Worm (Caenorhabditis elegans) whole organism, L4 larva: ENCODE measurements around the gene W02B12.13.
A peak's percentile ranks its signal among the peaks of the same experiment; 100 is the strongest.

Source experiments
- F37D6.2 ChIP-seq: sonication (generic microtip); optimal IDR thresholded peaks from 2 replicates; lab custom pipeline; 2016; ENCODE audit warnings: mild to moderate bottlenecking, missing genetic modification characterization, missing compliant biosample characterization
- F49E8.2 ChIP-seq: sonication (generic microtip); optimal IDR thresholded peaks from 2 replicates; lab custom pipeline; 2016; ENCODE audit warnings: missing compliant biosample characterization, mild to moderate bottlenecking, missing genetic modification characterization, borderline replicate concordance
- R02D3.7 ChIP-seq: fragments of 150-350 bp; sonication (generic microtip); optimal IDR thresholded peaks from 3 replicates; lab custom pipeline; 2014; ENCODE audit warnings: missing biosample characterization, missing genetic modification characterization
- Y48G9A.11 ChIP-seq: fragments of 200-800 bp; sonication (Bioruptor generic); IDR thresholded peaks from 2 replicates; pipeline ENCODE4 v1.3.6; 2022; ENCODE audit warnings: missing genetic modification reagents, missing genetic modification characterization, missing compliant biosample characterization
- ZK337.2 ChIP-seq: fragments of 200-800 bp; sonication (Bioruptor generic); IDR thresholded peaks from 2 replicates; pipeline ENCODE4 v1.3.6; 2022; ENCODE audit warnings: missing genetic modification reagents, missing genetic modification characterization, missing compliant biosample characterization
- ceh-20 ChIP-seq: fragments of 200-800 bp; sonication (Bioruptor generic); IDR thresholded peaks from 2 replicates; pipeline ENCODE4 v1.3.6; 2022; ENCODE audit warnings: missing genetic modification reagents, missing genetic modification characterization, missing compliant biosample characterization
- ceh-44 ChIP-seq: fragments of 200-800 bp; sonication (Bioruptor generic); IDR thresholded peaks from 2 replicates; pipeline ENCODE4 v1.3.6; 2022; ENCODE audit warnings: missing genetic modification reagents, missing genetic modification characterization, missing compliant biosample characterization
- ces-1 ChIP-seq: fragments of 150-350 bp; sonication (generic microtip); optimal IDR thresholded peaks from 4 replicates; lab custom pipeline; 2014; ENCODE audit warnings: missing biosample characterization, missing genetic modification reagents, missing genetic modification characterization
- cey-2 ChIP-seq: sonication (generic microtip); optimal IDR thresholded peaks from 3 replicates; lab custom pipeline; 2017; ENCODE audit warnings: missing genetic modification characterization, mild to moderate bottlenecking, missing compliant biosample characterization, antibody characterized with exemption, borderline replicate concordance; ENCODE audit not compliant: insufficient read depth
- daf-19 ChIP-seq: fragments of 200-800 bp; sonication (Bioruptor generic); conservative IDR thresholded peaks from 2 replicates; pipeline ENCODE4 v1.3.6; 2022; ENCODE audit warnings: missing genetic modification characterization, missing compliant biosample characterization
- daf-8 ChIP-seq: fragments of 200-800 bp; sonication (Bioruptor generic); IDR thresholded peaks from 2 replicates; pipeline ENCODE4 v1.3.6; 2022; ENCODE audit warnings: missing genetic modification characterization, missing compliant biosample characterization
- dmd-6 ChIP-seq: fragments of 200-800 bp; sonication (Bioruptor generic); IDR thresholded peaks from 2 replicates; pipeline ENCODE4 v1.3.6; 2022; ENCODE audit warnings: missing genetic modification reagents, missing genetic modification characterization, missing compliant biosample characterization
- dmd-8 ChIP-seq: fragments of 200-800 bp; sonication (Bioruptor generic); IDR thresholded peaks from 2 replicates; pipeline ENCODE4 v1.3.6; 2022; ENCODE audit warnings: missing genetic modification characterization, missing compliant biosample characterization
- dmd-9 ChIP-seq: fragments of 200-800 bp; sonication (Bioruptor generic); IDR thresholded peaks from 2 replicates; pipeline ENCODE4 v1.3.6; 2022; ENCODE audit warnings: missing genetic modification reagents, missing genetic modification characterization, missing compliant biosample characterization
- dve-1 ChIP-seq: sonication (generic microtip); optimal IDR thresholded peaks from 2 replicates; lab custom pipeline; 2017; ENCODE audit warnings: antibody characterized with exemption, mild to moderate bottlenecking, missing genetic modification characterization, missing compliant biosample characterization; ENCODE audit not compliant: insufficient read depth
- egl-43 ChIP-seq: fragments of 200-800 bp; sonication (Bioruptor generic); IDR thresholded peaks from 2 replicates; pipeline ENCODE4 v1.3.6; 2022; ENCODE audit warnings: missing genetic modification reagents, missing genetic modification characterization, missing compliant biosample characterization
- fkh-10 ChIP-seq: fragments of 150-350 bp; optimal IDR thresholded peaks from 2 replicates; lab custom pipeline; 2014; ENCODE audit warnings: missing biosample characterization, missing genetic modification reagents, missing genetic modification characterization
- fos-1 ChIP-seq: fragments of 150-350 bp; optimal IDR thresholded peaks from 2 replicates; lab custom pipeline; 2014; ENCODE audit warnings: missing biosample characterization, missing genetic modification characterization
- gei-8 ChIP-seq: fragments of 200-800 bp; sonication (Bioruptor generic); optimal IDR thresholded peaks from 2 replicates; lab custom pipeline; 2018; ENCODE audit warnings: mild to moderate bottlenecking, missing genetic modification characterization, missing compliant biosample characterization
- hif-1 ChIP-seq, 2 experiments: sonication (generic microtip); optimal IDR thresholded peaks; 2 replicates each; lab custom pipeline; 2016 to 2017; ENCODE audit warnings: missing compliant biosample characterization in 2 of 2, missing genetic modification characterization in 2 of 2, missing genetic modification reagents in 2 of 2, missing genotype in 2 of 2, mild to moderate bottlenecking in 1 of 2
- hlh-11 ChIP-seq: fragments of 200-800 bp; sonication (Bioruptor generic); optimal IDR thresholded peaks from 2 replicates; lab custom pipeline; 2018; ENCODE audit warnings: mild to moderate bottlenecking, missing genetic modification characterization, missing compliant biosample characterization
- hmg-1.1 ChIP-seq: fragments of 200-800 bp; sonication (Bioruptor generic); IDR thresholded peaks from 2 replicates; pipeline ENCODE4 v1.3.6; 2022; ENCODE audit warnings: missing genetic modification reagents, missing genetic modification characterization, missing compliant biosample characterization
- jun-1 ChIP-seq: fragments of 150-350 bp; optimal IDR thresholded peaks from 2 replicates; lab custom pipeline; 2014; ENCODE audit warnings: missing biosample characterization, missing genetic modification reagents, missing genetic modification characterization
- lin-1 ChIP-seq: fragments of 200-800 bp; sonication (Bioruptor generic); IDR thresholded peaks from 2 replicates; pipeline ENCODE4 v1.3.6; 2022; ENCODE audit warnings: missing genetic modification reagents, missing genetic modification characterization, missing compliant biosample characterization
- lin-38 ChIP-seq: fragments of 200-800 bp; sonication (Bioruptor generic); IDR thresholded peaks from 2 replicates; pipeline ENCODE4 v1.3.6; 2022; ENCODE audit warnings: missing genetic modification reagents, missing genetic modification characterization, missing compliant biosample characterization
- lin-39 ChIP-seq: fragments of 150-350 bp; optimal IDR thresholded peaks from 2 replicates; lab custom pipeline; 2014; ENCODE audit warnings: missing biosample characterization, missing genetic modification reagents, missing genetic modification characterization
- lir-3 ChIP-seq: sonication (generic microtip); optimal IDR thresholded peaks from 2 replicates; lab custom pipeline; 2016; ENCODE audit warnings: mild to moderate bottlenecking, missing genetic modification characterization, missing compliant biosample characterization
- madf-5 ChIP-seq, 2 experiments: fragments of 200-800 bp; sonication (Bioruptor generic); IDR thresholded peaks; 2 replicates each; pipeline ENCODE4 v1.3.6; 2022; ENCODE audit warnings: missing compliant biosample characterization in 2 of 2, missing genetic modification characterization in 2 of 2
- mdl-1 ChIP-seq, 2 experiments: fragments of 150-350 bp in 1 of 2; sonication (generic microtip) in 1 of 2; optimal IDR thresholded peaks; 2 replicates each; lab custom pipeline; 2014 to 2017; ENCODE audit warnings: missing biosample characterization in 2 of 2, missing genetic modification characterization in 2 of 2
- mep-1 ChIP-seq: fragments of 150-350 bp; sonication (generic microtip); optimal IDR thresholded peaks from 3 replicates; lab custom pipeline; 2014; ENCODE audit warnings: missing biosample characterization, missing genetic modification characterization
- mes-2 ChIP-seq: sonication (generic microtip); optimal IDR thresholded peaks from 2 replicates; lab custom pipeline; 2016; ENCODE audit warnings: missing genotype, mild to moderate bottlenecking, missing genetic modification characterization, missing compliant biosample characterization; ENCODE audit not compliant: poor library complexity, severe bottlenecking
- nhr-10 ChIP-seq: fragments of 150-350 bp; optimal IDR thresholded peaks from 2 replicates; lab custom pipeline; 2014; ENCODE audit warnings: missing biosample characterization, missing genetic modification characterization
- nhr-102 ChIP-seq: sonication (generic microtip); optimal IDR thresholded peaks from 2 replicates; lab custom pipeline; 2016; ENCODE audit warnings: mild to moderate bottlenecking, missing genetic modification characterization, moderate library complexity, missing compliant biosample characterization
- nhr-11 ChIP-seq: fragments of 150-350 bp; optimal IDR thresholded peaks from 2 replicates; lab custom pipeline; 2014; ENCODE audit warnings: missing biosample characterization, missing genetic modification characterization
- nhr-28 ChIP-seq: fragments of 150-350 bp; optimal IDR thresholded peaks from 2 replicates; lab custom pipeline; 2014; ENCODE audit warnings: missing biosample characterization, missing genetic modification characterization
- nhr-42 ChIP-seq: fragments of 200-800 bp; sonication (Bioruptor generic); IDR thresholded peaks from 2 replicates; pipeline ENCODE4 v1.3.6; 2022; ENCODE audit warnings: missing genetic modification characterization, missing compliant biosample characterization
- nhr-48 ChIP-seq: sonication (generic microtip); optimal IDR thresholded peaks from 2 replicates; lab custom pipeline; 2016; ENCODE audit warnings: mild to moderate bottlenecking, missing genetic modification characterization, missing compliant biosample characterization
- nhr-76 ChIP-seq: fragments of 150-350 bp; optimal IDR thresholded peaks from 2 replicates; lab custom pipeline; 2014; ENCODE audit warnings: missing biosample characterization, missing genetic modification characterization
- nhr-77 ChIP-seq: fragments of 150-350 bp; optimal IDR thresholded peaks from 2 replicates; lab custom pipeline; 2014; ENCODE audit warnings: missing biosample characterization, missing genetic modification characterization
- snpc-4 ChIP-seq: fragments of 150-350 bp; optimal IDR thresholded peaks from 2 replicates; lab custom pipeline; 2014; ENCODE audit warnings: missing biosample characterization, missing genetic modification characterization
- unc-62 ChIP-seq, 3 experiments: fragments of 150-350 bp in 1 of 3; sonication (generic microtip); optimal IDR thresholded peaks in 2 of 3; peaks in 1 of 3; 1 replicate in 1 of 3; 2 replicates in 2 of 3; lab custom pipeline; 2014 to 2017; ENCODE audit warnings: missing biosample characterization in 3 of 3, missing genetic modification characterization in 3 of 3, missing genetic modification reagents in 3 of 3, missing genotype in 1 of 3
- vab-7 ChIP-seq: fragments of 200-800 bp; sonication (Bioruptor generic); IDR thresholded peaks from 2 replicates; pipeline ENCODE4 v1.3.6; 2022; ENCODE audit warnings: missing genetic modification reagents, missing genetic modification characterization, missing compliant biosample characterization
- zfp-2 ChIP-seq: sonication (generic microtip); optimal IDR thresholded peaks from 2 replicates; lab custom pipeline; 2016; ENCODE audit warnings: mild to moderate bottlenecking, missing genetic modification characterization, missing compliant biosample characterization
- zfp-3 ChIP-seq: fragments of 200-800 bp; sonication (Bioruptor generic); conservative IDR thresholded peaks from 2 replicates; pipeline ENCODE4 v1.3.6; 2022; ENCODE audit warnings: missing genetic modification reagents, missing genetic modification characterization, missing compliant biosample characterization
- ztf-11 ChIP-seq: fragments of 150-350 bp; optimal IDR thresholded peaks from 2 replicates; lab custom pipeline; 2014; ENCODE audit warnings: missing biosample characterization, missing genetic modification characterization

W02B12.13 gene

DNA sequence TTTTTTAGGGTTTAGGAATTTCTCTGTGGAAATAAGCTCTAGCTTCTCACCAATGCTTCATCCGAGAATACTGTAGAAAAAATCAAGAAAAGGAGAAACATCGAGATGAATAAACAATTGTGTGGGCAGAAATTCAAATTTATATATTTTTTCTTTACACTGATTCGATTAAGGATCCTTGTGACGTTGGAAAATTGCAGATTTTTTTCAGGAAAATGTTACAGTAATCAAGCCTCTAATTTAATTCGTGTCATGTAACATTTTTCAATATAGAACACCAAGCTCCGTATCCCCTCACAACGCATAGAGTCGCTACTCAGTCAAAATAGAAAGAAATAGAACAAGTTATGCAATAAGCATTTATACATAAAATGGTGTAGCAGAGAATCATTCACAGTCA, 31.3 kb downstream of the W02B12.13 start, which contains the start of gene W02B12.16:
Gene W02B12.16 (minus strand): TSS at position 101 of the 400 bp plus-strand sequence.
- no peak for TF ChIP-seq ceh-20 (GFP tag; lab: Robert Waterston, UW)
- TF ChIP-seq daf-8 (GFP tag; lab: Robert Waterston, UW) = no peak

DNA sequence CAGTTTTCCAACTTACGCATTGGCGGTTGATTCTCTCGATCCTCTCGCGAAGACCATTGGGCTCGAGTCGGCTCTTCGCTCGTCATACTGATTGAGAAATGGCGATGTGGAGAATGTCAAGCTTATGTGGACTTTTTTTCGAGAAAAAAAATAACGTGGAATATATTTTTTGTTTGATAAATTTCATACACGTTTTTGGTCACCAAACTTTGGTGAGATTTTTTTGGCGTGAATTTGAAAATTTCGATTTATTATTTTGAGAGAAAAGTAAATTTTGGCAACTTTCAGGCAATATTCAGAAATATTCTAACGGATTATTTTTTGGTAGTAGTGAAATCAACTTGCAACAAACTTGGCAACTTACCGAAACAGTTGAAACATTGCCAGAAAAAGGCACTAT, 34.0 kb downstream of the W02B12.13 start, which contains the start of gene W02B12.12:
Gene W02B12.12 (minus strand): TSS at position 101 of the 400 bp plus-strand sequence.
- TF ChIP-seq unc-62 (GFP tag; optimal IDR thresholded peaks at IDR 0.05 in 1 of 2; lab: Kevin White, UChicago) (peak in 1 of 2 experiments; percentile 73), unc-62 (tag; optimal IDR thresholded peaks at IDR 0.05; lab: Kevin White, UChicago) (no peak), daf-19 (no peak), dmd-6 (GFP tag; lab: Robert Waterston, UW) (no peak), zfp-2 (tag; lab: Kevin White, UChicago) (no peak)

DNA sequence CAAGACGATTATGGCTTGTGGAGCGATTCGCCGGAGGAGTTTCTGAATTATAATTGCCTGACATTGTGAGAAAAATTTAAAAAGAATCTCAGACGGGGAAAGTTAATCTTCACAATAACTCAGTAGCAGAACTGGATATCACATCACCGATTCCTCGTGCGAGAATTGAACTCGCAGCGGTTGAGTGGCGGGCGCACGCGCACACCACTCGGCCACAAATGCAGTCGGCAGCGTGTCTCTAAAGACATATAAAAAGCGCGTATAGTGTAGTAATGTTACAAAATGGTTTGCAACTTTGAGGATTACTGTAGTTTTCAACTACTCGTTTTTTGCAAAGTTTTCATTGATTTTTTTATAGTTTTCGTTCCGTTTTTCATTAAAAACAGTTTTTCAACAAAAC, 39.5 kb downstream of the W02B12.13 start:
- peak; percentile 87 for TF ChIP-seq lir-3 (tag; lab: Kevin White, UChicago)
- peak; percentile 72 for TF ChIP-seq dmd-6 (GFP tag; lab: Robert Waterston, UW)
- TF ChIP-seq vab-7 (GFP tag; lab: Robert Waterston, UW) = peak; percentile 98
- peak; percentile 64 for TF ChIP-seq nhr-77 (tag; lab: Kevin White, UChicago)
- TF ChIP-seq dve-1 = peak; percentile 78
- no peak for TF ChIP-seq snpc-4 (tag; lab: Kevin White, UChicago)
- peak; percentile 92 for TF ChIP-seq lin-1 (GFP tag; lab: Robert Waterston, UW)
- TF ChIP-seq lin-39 (tag; lab: Kevin White, UChicago) = no peak
- TF ChIP-seq nhr-42 = peak; percentile 84
- no peak for TF ChIP-seq daf-8 (GFP tag; lab: Robert Waterston, UW)
- peak; percentile 34 to 86 for TF ChIP-seq mdl-1 (tag; optimal IDR thresholded peaks at IDR 0.05; lab: Kevin White, UChicago)
- TF ChIP-seq ceh-44 = peak; percentile 92; the same call in 1 of the 2 replicates
- TF ChIP-seq nhr-10 (tag; lab: Kevin White, UChicago) = no peak
- no peak for TF ChIP-seq ces-1 (GFP tag; lab: Kevin White, UChicago)
- TF ChIP-seq egl-43 (GFP tag; lab: Robert Waterston, UW) = peak; percentile 99
- TF ChIP-seq nhr-48 (tag; lab: Kevin White, UChicago) = peak; percentile 76
- peak; percentile 100 for TF ChIP-seq dmd-8 (GFP tag; lab: Robert Waterston, UW)
- TF ChIP-seq F37D6.2 (tag; lab: Kevin White, UChicago) = peak; percentile 72
- no peak for TF ChIP-seq nhr-28 (tag; lab: Kevin White, UChicago)
- TF ChIP-seq hlh-11 (tag; lab: Kevin White, UChicago) = peak; percentile 73
- TF ChIP-seq jun-1 (tag; lab: Kevin White, UChicago) = peak; percentile 8
- TF ChIP-seq daf-19 = peak; percentile 97
- 0 out of 2 replicates have a peak, but pooled peaks have one; percentile 48 for TF ChIP-seq zfp-3
- TF ChIP-seq F49E8.2 = peak; percentile 80
- peak; percentile 15 for TF ChIP-seq R02D3.7 (tag; lab: Kevin White, UChicago)
- peak; percentile 82 to 97; a peak in 3 of 4 replicates for TF ChIP-seq madf-5 (GFP tag; IDR thresholded peaks at IDR 0.05; lab: Robert Waterston, UW)
- peak; percentile 34 for TF ChIP-seq fkh-10 (GFP tag; lab: Kevin White, UChicago)
- TF ChIP-seq ztf-11 (tag; lab: Kevin White, UChicago) = no peak
- peak; percentile 49 for TF ChIP-seq cey-2 (tag; lab: Kevin White, UChicago)
- TF ChIP-seq mep-1 = no peak
- peak; percentile 78 for TF ChIP-seq Y48G9A.11 (GFP tag; lab: Robert Waterston, UW)
- TF ChIP-seq gei-8 (GFP tag; lab: Kevin White, UChicago) = peak; percentile 84
- peak; percentile 44 to 84 for TF ChIP-seq hif-1 (tag; optimal IDR thresholded peaks at IDR 0.05; lab: Kevin White, UChicago)
- TF ChIP-seq lin-38 (GFP tag; lab: Robert Waterston, UW) = peak; percentile 88
- TF ChIP-seq dmd-9 (GFP tag; lab: Robert Waterston, UW) = peak; percentile 93
- peak; percentile 75 for TF ChIP-seq nhr-102 (tag; lab: Kevin White, UChicago)
- TF ChIP-seq mes-2 (tag; lab: Kevin White, UChicago) = peak; percentile 88
- TF ChIP-seq fos-1 = no peak
- no peak for TF ChIP-seq nhr-11 (tag; lab: Kevin White, UChicago)
- peak; percentile 95 for TF ChIP-seq hmg-1.1
- TF ChIP-seq nhr-76 = no peak
- peak; percentile 91 for TF ChIP-seq ZK337.2 (GFP tag; lab: Robert Waterston, UW)
